Worm (Caenorhabditis elegans): ENCODE results near the gene acly-2.

Gene acly-2

DNA sequence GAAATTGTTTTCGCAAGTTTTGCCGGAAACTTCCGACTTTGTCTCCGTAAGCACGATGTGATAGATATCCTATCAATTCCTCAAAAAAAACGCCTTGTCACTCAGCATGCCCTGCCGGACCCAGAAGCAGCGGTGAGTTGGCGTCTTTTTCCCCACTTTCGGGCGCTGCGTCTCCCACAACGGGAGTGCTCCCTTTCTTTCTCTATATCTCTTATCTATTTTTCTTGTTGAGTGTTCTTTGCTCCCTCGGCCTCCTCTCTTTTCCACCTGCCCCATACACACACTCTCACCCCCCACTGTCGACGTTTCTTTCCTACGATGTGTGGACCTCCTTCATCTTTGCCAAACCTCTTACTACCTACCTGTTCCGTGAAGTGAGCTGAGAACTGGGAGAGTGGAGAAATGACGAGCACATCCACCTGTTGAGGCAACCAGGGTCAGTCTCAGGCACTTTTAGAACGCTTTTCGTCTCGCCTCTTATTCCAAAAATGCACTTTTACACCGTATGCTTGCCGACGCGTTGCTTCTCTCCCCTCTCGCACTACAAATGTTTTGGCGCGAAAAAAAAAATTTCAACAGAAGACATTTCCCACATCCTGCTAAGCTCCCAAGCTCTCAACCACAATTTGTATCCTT lies 30.3 kb upstream of the acly-2 start (continued):
- TF ChIP-seq elt-3 (tag; optimal IDR thresholded peaks at IDR 0.05) (peak in 1 of 6 experiments; percentile 32), ceh-63 (GFP tag; optimal IDR thresholded peaks at IDR 0.05) (no peak), F16B12.6 (tag; optimal IDR thresholded peaks at IDR 0.05) (no peak), irx-1 (tag; optimal IDR thresholded peaks at IDR 0.05) (peak; percentile 40), fkh-4 (tag; optimal IDR thresholded peaks at IDR 0.05; ENCODE audit: borderline replicate concordance) (peak; percentile 11), efl-3 (GFP tag; optimal IDR thresholded peaks at IDR 0.05) (no peak), tlp-1 (tag; optimal IDR thresholded peaks at IDR 0.05) (no peak), zag-1 (tag; optimal IDR thresholded peaks at IDR 0.05) (no peak), mep-1 (tag; optimal IDR thresholded peaks at IDR 0.05) (peak; percentile 50), egl-27 (tag; optimal IDR thresholded peaks at IDR 0.05) (peak; percentile 43 to 48), lin-35 (GFP tag; optimal IDR thresholded peaks at IDR 0.05) (peak; percentile 61 to 72), aha-1 (tag; optimal IDR thresholded peaks at IDR 0.05) (no peak), fos-1 (tag; optimal IDR thresholded peaks at IDR 0.05) (peak; percentile 6), lin-39 (tag; optimal IDR thresholded peaks at IDR 0.05) (peak; percentile 29), nhr-47 (tag; optimal IDR thresholded peaks at IDR 0.05) (peak; percentile 73), C34B4.2 (tag; optimal IDR thresholded peaks at IDR 0.05) (no peak), elt-2 (tag; optimal IDR thresholded peaks at IDR 0.05) (peak; percentile 24), fkh-8 (tag; optimal IDR thresholded peaks at IDR 0.05) (peak; percentile 71), pag-3 (tag; optimal IDR thresholded peaks at IDR 0.05; ENCODE audit: borderline replicate concordance, insufficient read depth) (peak; percentile 65), ces-1 (GFP tag; optimal IDR thresholded peaks at IDR 0.05) (no peak), nhr-76 (tag; optimal IDR thresholded peaks at IDR 0.05) (no peak), sptf-1 (tag; optimal IDR thresholded peaks at IDR 0.05) (no peak), nhr-90 (tag; optimal IDR thresholded peaks at IDR 0.05; ENCODE audit: poor library complexity) (peak; percentile 61), jun-1 (tag; optimal IDR thresholded peaks at IDR 0.05) (peak; percentile 64), alr-1 (tag; optimal IDR thresholded peaks at IDR 0.05; ENCODE audit: borderline replicate concordance) (no peak), ceh-88 (GFP tag; IDR thresholded peaks at IDR 0.05) (0 out of 2 replicates have a peak, but pooled peaks have one; percentile 29), dsc-1 (tag; optimal IDR thresholded peaks at IDR 0.05) (peak; percentile 25), ceh-8 (GFP tag; optimal IDR thresholded peaks at IDR 0.05) (no peak), isw-1 (GFP tag; IDR thresholded peaks at IDR 0.05) (no peak; the same call in 1 of the 2 replicates), ztf-11 (tag; optimal IDR thresholded peaks at IDR 0.05) (peak in 1 of 2 experiments; percentile 46), hlh-4 (tag; optimal IDR thresholded peaks at IDR 0.05) (no peak)

DNA sequence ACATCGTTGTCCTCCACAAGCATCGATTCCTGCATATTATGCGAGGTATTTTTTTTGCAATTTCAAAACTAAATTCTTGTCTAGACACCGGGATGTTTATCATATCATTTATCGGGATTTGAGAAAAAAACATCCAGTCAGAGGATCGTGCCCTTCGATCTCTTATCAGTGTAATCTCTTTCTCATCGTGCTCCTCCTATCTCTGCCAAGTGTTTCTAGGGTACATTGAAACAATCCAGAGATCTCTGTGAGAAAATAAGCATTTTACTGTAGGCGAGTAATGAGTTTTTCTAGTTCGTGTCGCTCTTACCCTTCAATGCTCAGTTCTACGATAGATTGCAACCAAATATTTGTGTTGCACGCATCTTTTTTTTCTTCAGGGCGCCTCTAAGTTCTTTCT lies 27.8 kb upstream of the acly-2 start:
- peak; percentile 7 for TF ChIP-seq snu-23 (GFP tag; optimal IDR thresholded peaks at IDR 0.05)
- peak; percentile 64 for TF ChIP-seq nhr-85 (tag)
- TF ChIP-seq F16B12.6 (tag; optimal IDR thresholded peaks at IDR 0.05) = no peak
- TF ChIP-seq egl-27 (tag; optimal IDR thresholded peaks at IDR 0.05) = no peak
- TF ChIP-seq pax-3 (tag; optimal IDR thresholded peaks at IDR 0.05) = no peak
- peak; percentile 1 for TF ChIP-seq dsc-1 (tag; optimal IDR thresholded peaks at IDR 0.05)
- no peak for TF ChIP-seq swsn-7 (tag; optimal IDR thresholded peaks at IDR 0.05)

DNA sequence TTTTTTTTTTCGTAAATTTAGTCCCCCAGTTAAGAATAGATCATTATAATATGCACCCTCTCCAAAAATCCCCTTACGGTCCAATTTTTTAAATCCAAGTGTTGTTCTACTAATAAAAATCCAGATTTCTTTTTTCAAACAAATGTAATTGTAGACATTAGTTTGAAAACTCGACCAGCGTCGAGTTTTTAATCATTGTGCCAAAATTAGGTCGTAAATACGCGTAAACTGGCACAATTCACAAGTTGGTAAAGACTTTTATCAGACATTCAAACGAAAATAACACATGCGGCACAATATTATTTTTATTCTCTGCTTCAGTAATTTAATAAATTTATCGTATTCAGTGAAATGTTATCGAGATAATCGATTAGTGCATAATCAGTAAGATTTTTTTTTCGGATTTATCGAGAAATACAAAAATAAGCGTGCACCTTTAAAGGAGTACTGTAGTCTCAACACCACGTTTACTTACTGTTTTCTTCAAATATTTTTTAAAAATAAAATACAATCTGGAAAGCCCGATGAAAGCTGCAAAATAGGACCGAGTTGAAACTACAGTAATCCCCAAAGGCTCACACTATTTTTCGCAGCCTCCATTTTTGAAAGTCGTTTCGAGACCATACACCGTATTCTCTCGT lies 26.0 kb upstream of the acly-2 start, which contains the start of gene C34B4.4:
Gene C34B4.4 (plus strand): TSS at position 276 of the 641 bp plus-strand sequence.
- TF ChIP-seq nhr-47 (tag; optimal IDR thresholded peaks at IDR 0.05) (no peak), lin-14 (GFP tag; optimal IDR thresholded peaks at IDR 0.05) (peak; percentile 8), dsc-1 (tag; optimal IDR thresholded peaks at IDR 0.05) (no peak), nhr-90 (tag; optimal IDR thresholded peaks at IDR 0.05; ENCODE audit: poor library complexity) (peak; percentile 29), efl-1 (optimal IDR thresholded peaks at IDR 0.05) (no peak), efl-1 (GFP tag; optimal IDR thresholded peaks at IDR 0.05 in 1 of 2) (peak in 1 of 2 experiments; percentile 16), nhr-19 (GFP tag; conservative IDR thresholded peaks at IDR 0.05) (peak; percentile 19; the same call in 1 of the 2 replicates), nhr-71 (tag; optimal IDR thresholded peaks at IDR 0.05) (peak; percentile 32), mab-9 (GFP tag; IDR thresholded peaks at IDR 0.05) (0 out of 2 replicates have a peak, but pooled peaks have one; percentile 33), nhr-11 (tag; optimal IDR thresholded peaks at IDR 0.05) (no peak), pax-3 (tag; optimal IDR thresholded peaks at IDR 0.05) (peak; percentile 18), elt-2 (tag; optimal IDR thresholded peaks at IDR 0.05) (peak; percentile 9), nhr-85 (tag) (peak; percentile 49), aly-2 (tag; optimal IDR thresholded peaks at IDR 0.05) (peak; percentile 54), egl-13 (tag; optimal IDR thresholded peaks at IDR 0.05) (no peak), snu-23 (GFP tag; optimal IDR thresholded peaks at IDR 0.05) (peak; percentile 0), ceh-90 (tag; optimal IDR thresholded peaks at IDR 0.05) (no peak)
